Fruit fly (Drosophila melanogaster) whole organism, embryonic: ENCODE data around the gene Mst89B.

ENCODE experiments used
- Aef1 ChIP-seq: fragments of 200-800 bp; sonication (Bioruptor generic); IDR thresholded peaks from 3 replicates; pipeline ENCODE4 v1.3.6; 2022; ENCODE audit warnings: missing biosample characterization, missing genetic modification characterization
- Atf3 ChIP-seq: fragments of 200-800 bp; sonication (Bioruptor generic); optimal IDR thresholded peaks from 3 replicates; lab custom pipeline; 2016; ENCODE audit warnings: missing biosample characterization, missing genetic modification characterization
- Bdp1 ChIP-seq: fragments of 200-800 bp; sonication (Bioruptor generic); optimal IDR thresholded peaks from 3 replicates; lab custom pipeline; 2016; ENCODE audit warnings: missing biosample characterization, missing genetic modification characterization
- CG10565 ChIP-seq: fragments of 200-800 bp; sonication (Bioruptor generic); optimal IDR thresholded peaks from 3 replicates; lab custom pipeline; 2016; ENCODE audit warnings: missing biosample characterization, mild to moderate bottlenecking, missing genetic modification characterization
- CG11085 ChIP-seq: fragments of 200-800 bp; sonication (Bioruptor generic); IDR thresholded peaks from 2 replicates; pipeline ENCODE4 v1.3.6; 2022; ENCODE audit warnings: missing biosample characterization, missing genetic modification characterization
- CG11560 ChIP-seq: fragments of 200-800 bp; sonication (Bioruptor generic); IDR thresholded peaks from 3 replicates; pipeline ENCODE4 v1.3.6; 2022; ENCODE audit warnings: missing biosample characterization, missing genetic modification characterization
- CG12942 ChIP-seq: fragments of 200-800 bp; sonication (Bioruptor generic); optimal IDR thresholded peaks from 3 replicates; lab custom pipeline; 2016; ENCODE audit warnings: missing biosample characterization, missing genetic modification characterization
- CG13123 ChIP-seq: fragments of 200-800 bp; sonication (Bioruptor generic); optimal IDR thresholded peaks from 2 replicates; lab custom pipeline; 2016; ENCODE audit warnings: missing biosample characterization, missing genetic modification characterization
- CG13624 ChIP-seq: fragments of 200-800 bp; sonication (Bioruptor generic); optimal IDR thresholded peaks from 2 replicates; lab custom pipeline; 2016; ENCODE audit warnings: missing biosample characterization, missing genetic modification characterization
- CG13775 ChIP-seq: fragments of 200-800 bp; sonication (Bioruptor generic); optimal IDR thresholded peaks from 3 replicates; lab custom pipeline; 2017; ENCODE audit warnings: missing biosample characterization, mild to moderate bottlenecking, missing genetic modification characterization
- CG14710 ChIP-seq: fragments of 200-800 bp; sonication (Bioruptor generic); optimal IDR thresholded peaks from 3 replicates; lab custom pipeline; 2019; ENCODE audit warnings: missing biosample characterization, mild to moderate bottlenecking, missing genetic modification characterization, moderate library complexity
- CG17361 ChIP-seq: fragments of 200-800 bp; sonication (Bioruptor generic); IDR thresholded peaks from 3 replicates; pipeline ENCODE4 v1.3.6; 2022; ENCODE audit warnings: missing biosample characterization, missing genetic modification characterization
- CG17802 ChIP-seq: fragments of 200-800 bp; sonication (Bioruptor generic); optimal IDR thresholded peaks from 2 replicates; lab custom pipeline; 2018; ENCODE audit warnings: missing biosample characterization, mild to moderate bottlenecking, missing genetic modification characterization, moderate library complexity
- CG17912 ChIP-seq: fragments of 200-800 bp; sonication (Bioruptor generic); optimal IDR thresholded peaks from 2 replicates; lab custom pipeline; 2018; ENCODE audit warnings: missing biosample characterization, mild to moderate bottlenecking, missing genetic modification characterization
- CG2678 ChIP-seq: fragments of 200-800 bp; sonication (Bioruptor generic); optimal IDR thresholded peaks from 3 replicates; lab custom pipeline; 2019; ENCODE audit warnings: missing biosample characterization, mild to moderate bottlenecking, missing genetic modification characterization, moderate library complexity
- CG3065 ChIP-seq: fragments of 200-800 bp; sonication (Bioruptor generic); optimal IDR thresholded peaks from 2 replicates; lab custom pipeline; 2016; ENCODE audit warnings: missing biosample characterization, missing genetic modification characterization
- CG31224 ChIP-seq: fragments of 200-800 bp; sonication (Bioruptor generic); IDR thresholded peaks from 2 replicates; pipeline ENCODE4 v1.3.6; 2022; ENCODE audit warnings: missing biosample characterization, missing genetic modification characterization
- CG32767 ChIP-seq: fragments of 200-800 bp; sonication (Bioruptor generic); IDR thresholded peaks from 2 replicates; pipeline ENCODE4 v1.3.6; 2022; ENCODE audit warnings: missing biosample characterization, missing genetic modification characterization
- CG34422 ChIP-seq: fragments of 200-800 bp; sonication (Bioruptor generic); IDR thresholded peaks from 3 replicates; pipeline ENCODE4 v1.3.6; 2022; ENCODE audit warnings: missing biosample characterization, missing genetic modification characterization
- CG3995 ChIP-seq: fragments of 200-800 bp; sonication (Bioruptor generic); optimal IDR thresholded peaks from 3 replicates; lab custom pipeline; 2016; ENCODE audit warnings: missing biosample characterization, missing genetic modification characterization
- CG9215 ChIP-seq: fragments of 200-800 bp; sonication (Bioruptor generic); IDR thresholded peaks from 2 replicates; pipeline ENCODE4 v1.3.6; 2022; ENCODE audit warnings: missing biosample characterization, missing genetic modification characterization
- CHES-1-like ChIP-seq: fragments of 200-800 bp; sonication (Bioruptor generic); optimal IDR thresholded peaks from 2 replicates; lab custom pipeline; 2016; ENCODE audit warnings: missing biosample characterization, missing genetic modification characterization
- E2f2 ChIP-seq: fragments of 200-800 bp; sonication (Bioruptor generic); IDR thresholded peaks from 2 replicates; pipeline ENCODE4 v1.3.6; 2022; ENCODE audit warnings: missing biosample characterization, missing genetic modification characterization
- ERR ChIP-seq: fragments of 200-800 bp; sonication (Bioruptor generic); optimal IDR thresholded peaks from 2 replicates; lab custom pipeline; 2016; ENCODE audit warnings: missing biosample characterization, missing genetic modification characterization
- Ets97D ChIP-seq: fragments of 200-800 bp; sonication (Bioruptor generic); optimal IDR thresholded peaks from 3 replicates; lab custom pipeline; 2016; ENCODE audit warnings: missing biosample characterization, missing genetic modification characterization
- Fer3 ChIP-seq: fragments of 200-800 bp; sonication (Bioruptor generic); optimal IDR thresholded peaks from 2 replicates; lab custom pipeline; 2018; ENCODE audit warnings: missing biosample characterization, mild to moderate bottlenecking, missing genetic modification characterization, moderate library complexity
- Gug ChIP-seq: fragments of 200-800 bp; sonication (Bioruptor generic); IDR thresholded peaks from 4 replicates; pipeline ENCODE4 v1.3.6; 2022; ENCODE audit warnings: missing biosample characterization, missing genetic modification characterization
- Hmr ChIP-seq: fragments of 200-800 bp; sonication (Bioruptor generic); optimal IDR thresholded peaks from 3 replicates; lab custom pipeline; 2017; ENCODE audit warnings: mild to moderate bottlenecking, missing biosample characterization, missing genetic modification reagents, missing genetic modification characterization
- Lhr ChIP-seq: fragments of 200-800 bp; sonication (Bioruptor generic); optimal IDR thresholded peaks from 3 replicates; lab custom pipeline; 2017; ENCODE audit warnings: mild to moderate bottlenecking, missing biosample characterization, missing genetic modification reagents, missing genetic modification characterization
- PHDP ChIP-seq: fragments of 200-800 bp; sonication (Bioruptor generic); optimal IDR thresholded peaks from 3 replicates; lab custom pipeline; 2018; ENCODE audit warnings: missing biosample characterization, mild to moderate bottlenecking, missing genetic modification characterization, moderate library complexity
- Pdp1 ChIP-seq, 2 experiments: fragments of 200-800 bp; sonication (Bioruptor generic); optimal IDR thresholded peaks; 3 replicates each; lab custom pipeline; 2016; ENCODE audit warnings: missing biosample characterization in 2 of 2, missing genetic modification characterization in 2 of 2, mild to moderate bottlenecking in 1 of 2, moderate library complexity in 1 of 2
- Ravus ChIP-seq: fragments of 200-800 bp; sonication (Bioruptor generic); IDR thresholded peaks from 2 replicates; pipeline ENCODE4 v1.3.6; 2022; ENCODE audit warnings: missing biosample characterization, missing genetic modification characterization
- Six4 ChIP-seq: fragments of 200-800 bp; sonication (Bioruptor generic); optimal IDR thresholded peaks from 2 replicates; lab custom pipeline; 2016; ENCODE audit warnings: missing biosample characterization, missing genetic modification characterization
- amos ChIP-seq: fragments of 200-800 bp; sonication (Bioruptor generic); IDR thresholded peaks from 2 replicates; pipeline ENCODE4 v1.3.6; 2022; ENCODE audit warnings: missing biosample characterization, missing genetic modification characterization; ENCODE audit not compliant: partially characterized antibody
- ash1 ChIP-seq: fragments of 200-800 bp; sonication (Bioruptor generic); optimal IDR thresholded peaks from 2 replicates; lab custom pipeline; 2018; ENCODE audit warnings: missing biosample characterization, mild to moderate bottlenecking, missing genetic modification characterization
- bigmax ChIP-seq: fragments of 200-800 bp; sonication (Bioruptor generic); optimal IDR thresholded peaks from 2 replicates; lab custom pipeline; 2018; ENCODE audit warnings: missing biosample characterization, mild to moderate bottlenecking, missing genetic modification characterization
- br ChIP-seq: fragments of >200 bp; optimal IDR thresholded peaks from 2 replicates; lab custom pipeline; 2017
- chm ChIP-seq: fragments of 200-800 bp; sonication (Bioruptor generic); IDR thresholded peaks from 2 replicates; pipeline ENCODE4 v1.3.6; 2022; ENCODE audit warnings: missing biosample characterization, missing genetic modification characterization
- danr ChIP-seq: fragments of 200-800 bp; sonication (Bioruptor generic); IDR thresholded peaks from 2 replicates; pipeline ENCODE4 v1.3.6; 2022; ENCODE audit warnings: missing biosample characterization, missing genetic modification characterization
- ems ChIP-seq: fragments of 200-800 bp; sonication (Bioruptor generic); optimal IDR thresholded peaks from 3 replicates; lab custom pipeline; 2016; ENCODE audit warnings: missing biosample characterization, missing genetic modification characterization
- gcm2 ChIP-seq: fragments of 200-800 bp; sonication (Bioruptor generic); optimal IDR thresholded peaks from 2 replicates; lab custom pipeline; 2016; ENCODE audit warnings: missing biosample characterization, missing genetic modification characterization
- lola ChIP-seq, 3 experiments: fragments of >200 bp in 2 of 3; fragments of 200-800 bp in 1 of 3; sonication (Bioruptor generic) in 1 of 3; optimal IDR thresholded peaks; 2 replicates each; lab custom pipeline; 2017 to 2019; ENCODE audit warnings: missing biosample characterization in 3 of 3, missing genetic modification characterization in 3 of 3, mild to moderate bottlenecking in 1 of 3, moderate library complexity in 1 of 3
- luna ChIP-seq: fragments of 200-800 bp; sonication (Bioruptor generic); optimal IDR thresholded peaks from 2 replicates; lab custom pipeline; 2016; ENCODE audit warnings: missing biosample characterization, missing genetic modification characterization
- pita ChIP-seq: fragments of 200-800 bp; sonication (Bioruptor generic); optimal IDR thresholded peaks from 2 replicates; lab custom pipeline; 2017; ENCODE audit warnings: missing biosample characterization, mild to moderate bottlenecking, missing genetic modification characterization
- salm ChIP-seq: fragments of 200-800 bp; sonication (Bioruptor generic); optimal IDR thresholded peaks from 2 replicates; lab custom pipeline; 2018; ENCODE audit warnings: missing biosample characterization, mild to moderate bottlenecking, missing genetic modification characterization
- sens ChIP-seq: fragments of 200-800 bp; sonication (Bioruptor generic); peaks from one replicate; lab custom pipeline; 2016; ENCODE audit warnings: missing biosample characterization, missing genetic modification characterization
- slou ChIP-seq: fragments of 200-800 bp; sonication (Bioruptor generic); optimal IDR thresholded peaks from 3 replicates; lab custom pipeline; 2016; ENCODE audit warnings: missing biosample characterization, missing genetic modification characterization
- ttk ChIP-seq: fragments of 200-800 bp; sonication (Bioruptor generic); IDR thresholded peaks from 2 replicates; pipeline ENCODE4 v2.1.2; 2022; ENCODE audit warnings: missing biosample characterization, missing genetic modification characterization
- twi ChIP-seq: fragments of 200-800 bp; optimal IDR thresholded peaks from 2 replicates; lab custom pipeline; 2019; ENCODE audit warnings: missing biosample characterization, mild to moderate bottlenecking, missing genetic modification characterization, moderate library complexity
- wor ChIP-seq: fragments of 200-800 bp; sonication (Bioruptor generic); IDR thresholded peaks from 2 replicates; pipeline ENCODE4 v1.3.6; 2022; ENCODE audit warnings: missing biosample characterization, missing genetic modification characterization
- yki ChIP-seq: fragments of >200 bp; optimal IDR thresholded peaks from 3 replicates; lab custom pipeline; 2018

Mst89B gene

dm6 chr3R:16236713-16237641 is 29.8 kb upstream of the Mst89B start (continued):
- TF ChIP-seq CG17361 (GFP tag; lab: Robert Waterston, UW) (no peak), danr (no peak), CG12942 (GFP tag; lab: Kevin White, UChicago) (peak; percentile 95), CG13775 (peak; percentile 96), yki (lab: Kevin White, UChicago) (no peak), Ets97D (GFP tag; lab: Kevin White, UChicago) (peak; percentile 47), Bdp1 (peak; percentile 70), CG34422 (GFP tag; lab: Robert Waterston, UW) (no peak), wor (GFP tag; lab: Robert Waterston, UW) (no peak), slou (GFP tag; lab: Kevin White, UChicago) (peak; percentile 94), CG11560 (tag; lab: Robert Waterston, UW) (no peak), CG11085 (no peak), pita (GFP tag; lab: Kevin White, UChicago) (no peak), CG13624 (GFP tag; lab: Kevin White, UChicago) (peak; percentile 74), ems (GFP tag; lab: Kevin White, UChicago) (peak; percentile 80), CG9215 (GFP tag; lab: Robert Waterston, UW) (no peak), gcm2 (GFP tag; lab: Kevin White, UChicago) (no peak), CG31224 (no peak), Aef1 (GFP tag; lab: Robert Waterston, UW) (no peak), Fer3 (tag; lab: Kevin White, UChicago) (peak; percentile 99), E2f2 (GFP tag; lab: Robert Waterston, UW) (no peak), bigmax (no peak), CG2678 (tag; lab: Kevin White, UChicago) (peak; percentile 100), Hmr (GFP tag; lab: Kevin White, UChicago) (peak; percentile 98), CHES-1-like (peak; percentile 82), CG3995 (GFP tag; lab: Kevin White, UChicago) (peak; percentile 66), CG3065 (GFP tag; lab: Kevin White, UChicago) (peak; percentile 92), lola (GFP tag; optimal IDR thresholded peaks at IDR 0.05; lab: Kevin White, UChicago) (peak in 1 of 3 experiments; percentile 97), ash1 (peak; percentile 81), sens (GFP tag; lab: Kevin White, UChicago) (peak; percentile 96), CG13123 (GFP tag; lab: Kevin White, UChicago) (peak; percentile 95), twi (tag; lab: Kevin White, UChicago) (peak; percentile 94), ttk (GFP tag; lab: Robert Waterston, UW) (no peak), Six4 (GFP tag; lab: Kevin White, UChicago) (peak; percentile 97), CG10565 (GFP tag; lab: Kevin White, UChicago) (peak; percentile 46), salm (tag; lab: Kevin White, UChicago) (peak; percentile 96), luna (GFP tag; lab: Kevin White, UChicago) (peak; percentile 10), Gug (GFP tag; lab: Robert Waterston, UW) (peak; percentile 98), Lhr (GFP tag; lab: Kevin White, UChicago) (peak; percentile 92), chm (no peak), PHDP (peak; percentile 99), ERR (GFP tag; lab: Kevin White, UChicago) (no peak), Ravus (GFP tag; lab: Robert Waterston, UW) (no peak), CG17912 (peak; percentile 91), Pdp1 (GFP tag; optimal IDR thresholded peaks at IDR 0.05; lab: Kevin White, UChicago) (peak; percentile 73 to 89), amos (GFP tag; lab: Robert Waterston, UW) (no peak), Atf3 (peak; percentile 81), CG32767 (GFP tag; lab: Robert Waterston, UW) (no peak), CG17802 (peak; percentile 87), CG14710 (tag; lab: Kevin White, UChicago) (peak; percentile 97), br (no peak)
